Fruit fly (Drosophila melanogaster): Measurements from ENCODE around the gene glo.

Gene glo

dm6 chr3R:11780181-11780688 is 39.0 kb downstream of the glo start (continued):
- peak in 1 of 2 experiments; percentile 92 for TF ChIP-seq Eip74EF (GFP tag; optimal IDR thresholded peaks at IDR 0.05)
- peak; percentile 94 for TF ChIP-seq CG13424 (tag; optimal IDR thresholded peaks at IDR 0.05)
- peak; percentile 96 for TF ChIP-seq CG10267 (tag; optimal IDR thresholded peaks at IDR 0.05)
- TF ChIP-seq row (GFP tag; IDR thresholded peaks at IDR 0.05), result peak; percentile 91
- TF ChIP-seq CrebB (tag; optimal IDR thresholded peaks at IDR 0.05), result peak; percentile 3
- peak; percentile 70 for TF ChIP-seq Deaf1 (tag; optimal IDR thresholded peaks at IDR 0.05)
- peak; percentile 40 for TF ChIP-seq CG17912 (GFP tag; optimal IDR thresholded peaks at IDR 0.05)
- TF ChIP-seq ash1 (GFP tag; optimal IDR thresholded peaks at IDR 0.05), result no peak
- TF ChIP-seq CG1233 (GFP tag; optimal IDR thresholded peaks at IDR 0.05), result peak; percentile 88
- peak in 1 of 2 experiments; percentile 11 for TF ChIP-seq insv (GFP tag; optimal IDR thresholded peaks at IDR 0.05)
- TF ChIP-seq CG4730 (GFP tag; IDR thresholded peaks at IDR 0.05), result peak; percentile 68
- peak; percentile 100 for TF ChIP-seq CG18262 (tag; optimal IDR thresholded peaks at IDR 0.05)
- peak; percentile 87 for TF ChIP-seq CG12942 (GFP tag; optimal IDR thresholded peaks at IDR 0.05)
- TF ChIP-seq danr (GFP tag; IDR thresholded peaks at IDR 0.05), result peak; percentile 58; the same call in 1 of the 2 replicates
- TF ChIP-seq CG6272 (GFP tag; IDR thresholded peaks at IDR 0.05), result peak; percentile 85
- TF ChIP-seq Dll (GFP tag; IDR thresholded peaks at IDR 0.05; ENCODE audit: partially characterized antibody), result no peak
- peak; percentile 33 for TF ChIP-seq Kr (GFP tag; optimal IDR thresholded peaks at IDR 0.05)
- peak; percentile 71 for TF ChIP-seq Jarid2 (GFP tag; optimal IDR thresholded peaks at IDR 0.05)
- no peak for TF ChIP-seq inv (GFP tag; IDR thresholded peaks at IDR 0.05; ENCODE audit: partially characterized antibody)
- TF ChIP-seq Sry-β (GFP tag; optimal IDR thresholded peaks at IDR 0.05), result peak; percentile 65
- peak; percentile 94 for TF ChIP-seq tin (GFP tag; optimal IDR thresholded peaks at IDR 0.05)
- TF ChIP-seq PHDP (tag; optimal IDR thresholded peaks at IDR 0.05), result peak; percentile 91
- TF ChIP-seq D19B (GFP tag; optimal IDR thresholded peaks at IDR 0.05), result peak; percentile 50
- TF ChIP-seq tio (GFP tag; optimal IDR thresholded peaks at IDR 0.05), result peak; percentile 92
- TF ChIP-seq CG14710 (tag; optimal IDR thresholded peaks at IDR 0.05), result peak; percentile 98
- TF ChIP-seq Abd-B (GFP tag; optimal IDR thresholded peaks at IDR 0.05), result peak; percentile 96
- no peak for TF ChIP-seq fru (optimal IDR thresholded peaks at IDR 0.05)
- peak; percentile 91 for TF ChIP-seq otp (GFP tag; IDR thresholded peaks at IDR 0.05)
- peak; percentile 95 for TF ChIP-seq CG1602 (GFP tag; optimal IDR thresholded peaks at IDR 0.05)
- no peak for TF ChIP-seq CG9876 (GFP tag; optimal IDR thresholded peaks at IDR 0.05)
- TF ChIP-seq Vsx1 (GFP tag; optimal IDR thresholded peaks at IDR 0.05), result peak; percentile 89
- TF ChIP-seq CG3407 (GFP tag; optimal IDR thresholded peaks at IDR 0.05), result peak; percentile 93
- TF ChIP-seq dmrt11E (tag; optimal IDR thresholded peaks at IDR 0.05), result peak; percentile 100
- TF ChIP-seq mirr (GFP tag; optimal IDR thresholded peaks at IDR 0.05), result no peak
- peak; percentile 95 for TF ChIP-seq Usf (GFP tag; optimal IDR thresholded peaks at IDR 0.05)
- TF ChIP-seq CG17829 (tag; optimal IDR thresholded peaks at IDR 0.05), result peak; percentile 99
- peak; percentile 97 for TF ChIP-seq ara (GFP tag; IDR thresholded peaks at IDR 0.05)
- no peak for TF ChIP-seq hkb (optimal IDR thresholded peaks at IDR 0.05)
- TF ChIP-seq hkb (GFP tag; IDR thresholded peaks at IDR 0.05), result peak; percentile 85
- peak; percentile 87 for TF ChIP-seq CG17802 (tag; optimal IDR thresholded peaks at IDR 0.05)
- TF ChIP-seq Mrtf (GFP tag; IDR thresholded peaks at IDR 0.05), result peak; percentile 75
- no peak for TF ChIP-seq CG11456 (GFP tag; IDR thresholded peaks at IDR 0.05)
- TF ChIP-seq CG9817 (tag; optimal IDR thresholded peaks at IDR 0.05), result peak; percentile 53
- peak; percentile 70; the same call in 2 of the 3 replicates for TF ChIP-seq CG11695 (GFP tag; IDR thresholded peaks at IDR 0.05)
- peak; percentile 94 for TF ChIP-seq sqz (GFP tag; optimal IDR thresholded peaks at IDR 0.05)
- TF ChIP-seq Opbp (GFP tag; IDR thresholded peaks at IDR 0.05; ENCODE audit: partially characterized antibody), result no peak
- peak; percentile 95 for TF ChIP-seq Spps (tag; optimal IDR thresholded peaks at IDR 0.05)
- TF ChIP-seq CG3995 (GFP tag; optimal IDR thresholded peaks at IDR 0.05), result peak; percentile 11
- peak; percentile 81 for TF ChIP-seq H2.0 (GFP tag; IDR thresholded peaks at IDR 0.05)
- peak; percentile 44 for TF ChIP-seq slp2 (GFP tag; optimal IDR thresholded peaks at IDR 0.05)
